Fruit fly (Drosophila melanogaster) whole organism: ENCODE measurements around the gene CG5104.

Source experiments
- CG8478 ChIP-seq: fragments of >200 bp; optimal IDR thresholded peaks from 2 replicates; lab custom pipeline; 2018; ENCODE audit warnings: inconsistent platforms
- Dll ChIP-seq: fragments of >200 bp; optimal IDR thresholded peaks from 2 replicates; lab custom pipeline; 2017
- EcR ChIP-seq, 2 experiments: fragments of >200 bp; optimal IDR thresholded peaks; 2 replicates each; lab custom pipeline; 2017; ENCODE audit warnings: missing biosample characterization in 2 of 2, missing genetic modification characterization in 2 of 2, missing genetic modification reagents in 2 of 2
- pan ChIP-seq: fragments of >200 bp; optimal IDR thresholded peaks from 2 replicates; lab custom pipeline; 2017
- psq ChIP-seq: fragments of >200 bp; optimal IDR thresholded peaks from 2 replicates; lab custom pipeline; 2017
- usp ChIP-seq: fragments of >200 bp; optimal IDR thresholded peaks from 2 replicates; lab custom pipeline; 2017; ENCODE audit warnings: missing biosample characterization, missing genetic modification characterization, mixed read lengths

- TF ChIP-seq Dll (lab: Kevin White, UChicago) = no peak
- no peak for TF ChIP-seq usp (GFP tag; lab: Kevin White, UChicago)
- TF ChIP-seq pan (lab: Kevin White, UChicago) = no peak
- no peak for TF ChIP-seq psq
- TF ChIP-seq EcR (GFP tag; optimal IDR thresholded peaks at IDR 0.05; lab: Kevin White, UChicago) = no peak
- no peak for TF ChIP-seq CG8478 (lab: Kevin White, UChicago)
These were observed 28.5 kb downstream of the CG5104 start for dm6 chr3L:20549358-20549757.
